Worm (Caenorhabditis elegans) whole organism, mixed stage, embryonic: ENCODE data around the gene ZK688.7.

ENCODE experiments used
- bed-3 ChIP-seq: fragments of 200-800 bp; sonication (Bioruptor generic); optimal IDR thresholded peaks from 3 replicates; lab custom pipeline; 2018; ENCODE audit warnings: mild to moderate bottlenecking, missing genetic modification characterization, moderate library complexity, missing compliant biosample characterization
- ces-1 ChIP-seq: fragments of 150-350 bp; optimal IDR thresholded peaks from 2 replicates; lab custom pipeline; 2014; ENCODE audit warnings: missing biosample characterization, missing genetic modification reagents, missing genetic modification characterization
- elt-3 ChIP-seq: fragments of 150-350 bp; optimal IDR thresholded peaks from 2 replicates; lab custom pipeline; 2014; ENCODE audit warnings: missing biosample characterization, missing genetic modification characterization
- flh-1 ChIP-seq: fragments of 200-800 bp; sonication (Bioruptor generic); optimal IDR thresholded peaks from 2 replicates; lab custom pipeline; 2018; ENCODE audit warnings: mild to moderate bottlenecking, missing genetic modification characterization, moderate library complexity, missing compliant biosample characterization
- mls-2 ChIP-seq: sonication (generic microtip); optimal IDR thresholded peaks from 2 replicates; lab custom pipeline; 2016; ENCODE audit warnings: mild to moderate bottlenecking, missing genetic modification characterization, moderate library complexity, missing compliant biosample characterization
- nhr-2 ChIP-seq: fragments of 150-350 bp; optimal IDR thresholded peaks from 2 replicates; lab custom pipeline; 2014; ENCODE audit warnings: missing biosample characterization, missing genetic modification characterization
- tbx-8 ChIP-seq: fragments of 200-800 bp; sonication (Bioruptor generic); optimal IDR thresholded peaks from 2 replicates; lab custom pipeline; 2018; ENCODE audit warnings: mild to moderate bottlenecking, missing genetic modification characterization, moderate library complexity, missing compliant biosample characterization
- zip-8 ChIP-seq: fragments of 150-350 bp; optimal IDR thresholded peaks from 2 replicates; lab custom pipeline; 2014; ENCODE audit warnings: missing biosample characterization, missing genetic modification characterization

The ZK688.7 gene

DNA sequence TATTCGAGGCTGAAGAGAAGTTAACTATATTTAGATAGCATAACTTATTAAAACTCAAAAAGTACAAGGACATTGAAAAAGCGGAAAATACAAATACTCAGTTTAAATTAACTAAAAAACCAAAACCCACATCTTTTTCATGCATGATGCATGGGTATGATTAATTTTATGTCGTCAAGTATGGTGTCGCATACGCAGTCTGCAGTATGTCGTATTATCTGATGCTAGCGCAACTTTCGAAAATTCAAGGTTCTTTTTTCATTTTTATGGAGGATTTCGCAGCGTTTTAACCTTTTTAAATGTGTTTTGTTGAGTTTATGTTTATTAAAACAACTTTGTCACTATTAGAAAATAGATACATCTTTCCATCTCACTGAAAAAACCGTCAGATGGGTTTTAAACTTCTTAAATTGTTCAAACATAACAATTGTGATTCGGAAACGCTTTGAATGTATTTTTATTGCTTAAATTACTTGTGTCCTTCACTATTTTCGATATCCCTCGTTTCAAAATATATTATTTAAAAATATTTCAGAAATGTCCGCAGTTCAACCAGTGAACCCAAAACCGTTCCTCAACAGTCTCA is 49.8 kb downstream of the ZK688.7 start, which contains the start of gene snr-5:
TSS of gene snr-5 (plus strand) at position 536 of the 586 bp plus-strand sequence.
- TF ChIP-seq ces-1 (no peak), bed-3 (GFP tag; lab: Kevin White, UChicago) (no peak), nhr-2 (tag; lab: Kevin White, UChicago) (no peak), mls-2 (no peak), flh-1 (GFP tag; lab: Kevin White, UChicago) (no peak)

DNA sequence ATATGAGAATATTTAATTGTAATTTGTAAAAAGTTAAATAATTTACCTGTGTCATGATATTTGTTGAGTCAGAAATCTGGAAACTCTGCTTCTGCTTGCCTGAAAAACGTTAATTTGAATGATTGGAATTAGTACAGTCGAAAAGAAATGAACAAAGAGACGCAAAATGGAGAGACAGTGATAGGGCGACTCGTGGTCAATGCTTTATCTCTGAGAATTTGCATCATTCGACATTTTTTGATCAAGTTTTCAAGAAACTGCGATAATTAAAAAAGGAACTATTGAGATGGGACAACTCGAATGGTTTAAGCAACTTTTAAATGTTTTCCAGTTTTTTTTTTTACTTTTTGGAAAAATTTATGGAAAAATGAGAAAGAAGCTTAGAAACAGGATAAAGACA is 50.5 kb downstream of the ZK688.7 start, which contains the start of gene cuc-1:
TSS of gene cuc-1 (minus strand) at position 101 of the 400 bp plus-strand sequence.
- TF ChIP-seq zip-8 (tag; lab: Kevin White, UChicago) (peak; percentile 36), elt-3 (tag; lab: Kevin White, UChicago) (no peak), tbx-8 (GFP tag; lab: Kevin White, UChicago) (no peak)
